Fruit fly (Drosophila melanogaster) whole organism, prepupa: ENCODE measurements around the gene CG7304.

Experiments used
- Blimp-1 ChIP-seq: fragments of 200-800 bp; sonication (Bioruptor generic); optimal IDR thresholded peaks from 3 replicates; lab custom pipeline; 2017; ENCODE audit warnings: missing biosample characterization, missing genetic modification characterization, mild to moderate bottlenecking, moderate library complexity, missing genetic modification reagents
- CG10631 ChIP-seq: fragments of 200-800 bp; sonication (Bioruptor generic); optimal IDR thresholded peaks from 2 replicates; lab custom pipeline; 2016; ENCODE audit warnings: missing biosample characterization, missing genetic modification characterization
- CG10669 ChIP-seq: fragments of 200-800 bp; sonication (Bioruptor generic); optimal IDR thresholded peaks from 3 replicates; lab custom pipeline; 2018; ENCODE audit warnings: missing biosample characterization, mild to moderate bottlenecking, missing genetic modification characterization, moderate library complexity
- CG11762 ChIP-seq: fragments of 200-800 bp; sonication (Bioruptor generic); optimal IDR thresholded peaks from 3 replicates; lab custom pipeline; 2016; ENCODE audit warnings: missing biosample characterization, missing genetic modification characterization; ENCODE audit not compliant: insufficient read depth
- CG11902 ChIP-seq: fragments of 200-800 bp; sonication (Bioruptor generic); optimal IDR thresholded peaks from 3 replicates; lab custom pipeline; 2016; ENCODE audit warnings: missing biosample characterization, missing genetic modification characterization
- CG15336 ChIP-seq: fragments of 200-800 bp; sonication (Bioruptor generic); IDR thresholded peaks from 2 replicates; pipeline ENCODE4 v1.3.6; 2022; ENCODE audit warnings: missing biosample characterization, missing genetic modification characterization
- CG1621 ChIP-seq: fragments of 200-800 bp; sonication (Bioruptor generic); optimal IDR thresholded peaks from 3 replicates; lab custom pipeline; 2018; ENCODE audit warnings: missing biosample characterization, mild to moderate bottlenecking, missing genetic modification characterization
- CG16779 ChIP-seq: fragments of 200-800 bp; sonication (Bioruptor generic); optimal IDR thresholded peaks from 3 replicates; lab custom pipeline; 2017; ENCODE audit warnings: missing biosample characterization, mild to moderate bottlenecking, missing genetic modification characterization
- CG31627 ChIP-seq: fragments of 200-800 bp; sonication (Bioruptor generic); optimal IDR thresholded peaks from 3 replicates; lab custom pipeline; 2016; ENCODE audit warnings: missing biosample characterization, missing genetic modification characterization
- CG34406 ChIP-seq: fragments of 200-800 bp; sonication (Bioruptor generic); optimal IDR thresholded peaks from 3 replicates; lab custom pipeline; 2016; ENCODE audit warnings: missing biosample characterization, missing genetic modification characterization
- CG3919 ChIP-seq: fragments of 200-800 bp; sonication (Bioruptor generic); optimal IDR thresholded peaks from 3 replicates; lab custom pipeline; 2016; ENCODE audit warnings: missing biosample characterization, missing genetic modification characterization
- CG4318 ChIP-seq: fragments of 200-800 bp; sonication (Bioruptor generic); optimal IDR thresholded peaks from 3 replicates; lab custom pipeline; 2017; ENCODE audit warnings: missing biosample characterization, mild to moderate bottlenecking, missing genetic modification characterization
- CG6163 ChIP-seq: fragments of 200-800 bp; sonication (Bioruptor generic); IDR thresholded peaks from 3 replicates; pipeline ENCODE4 v1.3.6; 2022; ENCODE audit warnings: missing biosample characterization, missing genetic modification characterization
- CG8119 ChIP-seq: fragments of 200-800 bp; sonication (Bioruptor generic); IDR thresholded peaks from 3 replicates; pipeline ENCODE4 v1.3.6; 2022; ENCODE audit warnings: missing biosample characterization, missing genetic modification characterization
- Eip78C ChIP-seq: fragments of 200-800 bp; sonication (Bioruptor generic); peaks from one replicate; lab custom pipeline; 2016; ENCODE audit warnings: missing biosample characterization, missing genetic modification characterization
- Eip93F ChIP-seq: fragments of 200-800 bp; sonication (Bioruptor generic); optimal IDR thresholded peaks from 2 replicates; lab custom pipeline; 2016; ENCODE audit warnings: missing biosample characterization, mild to moderate bottlenecking, missing genetic modification characterization
- Ets21C ChIP-seq: fragments of 200-800 bp; sonication (Bioruptor generic); optimal IDR thresholded peaks from 3 replicates; lab custom pipeline; 2016; ENCODE audit warnings: missing biosample characterization, missing genetic modification characterization
- Hr38 ChIP-seq: sonication (Bioruptor generic); optimal IDR thresholded peaks from 2 replicates; lab custom pipeline; 2016; ENCODE audit warnings: missing biosample characterization, missing genetic modification characterization
- Hr39 ChIP-seq: fragments of 200-800 bp; sonication (Bioruptor generic); optimal IDR thresholded peaks from 2 replicates; lab custom pipeline; 2016; ENCODE audit warnings: missing biosample characterization, missing genetic modification characterization
- Lpt ChIP-seq: fragments of 200-800 bp; sonication (Bioruptor generic); optimal IDR thresholded peaks from 3 replicates; lab custom pipeline; 2016; ENCODE audit warnings: missing biosample characterization, missing genetic modification characterization
- Met ChIP-seq: fragments of 200-800 bp; sonication (Bioruptor generic); optimal IDR thresholded peaks from 3 replicates; lab custom pipeline; 2016; ENCODE audit warnings: missing biosample characterization, missing genetic modification characterization
- Sox102F ChIP-seq: fragments of 200-800 bp; sonication (Bioruptor generic); optimal IDR thresholded peaks from 2 replicates; lab custom pipeline; 2016; ENCODE audit warnings: missing biosample characterization, mild to moderate bottlenecking, missing genetic modification characterization
- Sox14 ChIP-seq: fragments of 200-800 bp; sonication (Bioruptor generic); optimal IDR thresholded peaks from 3 replicates; lab custom pipeline; 2016; ENCODE audit warnings: missing biosample characterization, missing genetic modification characterization
- Sox15 ChIP-seq: fragments of 200-800 bp; sonication (Bioruptor generic); optimal IDR thresholded peaks from 3 replicates; lab custom pipeline; 2016; ENCODE audit warnings: missing biosample characterization, missing genetic modification characterization
- achi ChIP-seq: fragments of 200-800 bp; sonication (Bioruptor generic); optimal IDR thresholded peaks from 3 replicates; lab custom pipeline; 2016; ENCODE audit warnings: missing biosample characterization, missing genetic modification characterization
- acj6 ChIP-seq: fragments of 200-800 bp; sonication (Bioruptor generic); optimal IDR thresholded peaks from 3 replicates; lab custom pipeline; 2016; ENCODE audit warnings: missing biosample characterization, missing genetic modification characterization
- cyc ChIP-seq: fragments of 200-800 bp; sonication (Bioruptor generic); optimal IDR thresholded peaks from 3 replicates; lab custom pipeline; 2016; ENCODE audit warnings: missing biosample characterization, missing genetic modification characterization
- dsx ChIP-seq: fragments of 200-800 bp; optimal IDR thresholded peaks from 3 replicates; lab custom pipeline; 2019; ENCODE audit warnings: missing biosample characterization, mild to moderate bottlenecking, missing genetic modification characterization, moderate library complexity; ENCODE audit not compliant: poor library complexity, severe bottlenecking
- eg ChIP-seq: fragments of 200-800 bp; sonication (Bioruptor generic); IDR thresholded peaks from 3 replicates; pipeline ENCODE4 v1.3.6; 2022; ENCODE audit warnings: missing biosample characterization, missing genetic modification characterization
- fd59A ChIP-seq: fragments of 200-800 bp; sonication (Bioruptor generic); optimal IDR thresholded peaks from 2 replicates; lab custom pipeline; 2017; ENCODE audit warnings: missing biosample characterization, mild to moderate bottlenecking, missing genetic modification characterization, missing genetic modification reagents
- fd85E ChIP-seq: fragments of 200-800 bp; sonication (Bioruptor generic); optimal IDR thresholded peaks from 3 replicates; lab custom pipeline; 2016; ENCODE audit warnings: missing biosample characterization, missing genetic modification characterization
- fkh ChIP-seq: fragments of 200-800 bp; sonication (Bioruptor generic); optimal IDR thresholded peaks from 3 replicates; lab custom pipeline; 2017; ENCODE audit warnings: missing biosample characterization, mild to moderate bottlenecking, missing genetic modification characterization, moderate library complexity
- lz ChIP-seq: fragments of 200-800 bp; sonication (Bioruptor generic); optimal IDR thresholded peaks from 3 replicates; lab custom pipeline; 2016; ENCODE audit warnings: missing biosample characterization, missing genetic modification characterization
- pdm3 ChIP-seq: fragments of 200-800 bp; sonication (Bioruptor generic); optimal IDR thresholded peaks from 3 replicates; lab custom pipeline; 2016; ENCODE audit warnings: missing biosample characterization, missing genetic modification characterization
- salr ChIP-seq, 2 experiments: fragments of 200-800 bp; sonication (Bioruptor generic); optimal IDR thresholded peaks; 3 replicates each; lab custom pipeline; 2016 to 2018; ENCODE audit warnings: missing biosample characterization in 2 of 2, missing genetic modification characterization in 2 of 2, mild to moderate bottlenecking in 1 of 2
- ss ChIP-seq, 2 experiments: fragments of 200-800 bp; sonication (Bioruptor generic); optimal IDR thresholded peaks; 2 replicates in 1 of 2; 3 replicates in 1 of 2; lab custom pipeline; 2017 to 2018; ENCODE audit warnings: mild to moderate bottlenecking in 2 of 2, missing biosample characterization in 2 of 2, missing genetic modification characterization in 2 of 2, moderate library complexity in 1 of 2
- svp ChIP-seq: fragments of 200-800 bp; sonication (Bioruptor generic); peaks from one replicate; lab custom pipeline; 2016; ENCODE audit warnings: missing biosample characterization, missing genetic modification characterization
- topi ChIP-seq: fragments of 200-800 bp; sonication (Bioruptor generic); optimal IDR thresholded peaks from 3 replicates; lab custom pipeline; 2016; ENCODE audit warnings: missing biosample characterization, missing genetic modification characterization
- vri ChIP-seq: fragments of 200-800 bp; sonication (Bioruptor generic); optimal IDR thresholded peaks from 3 replicates; lab custom pipeline; 2016; ENCODE audit warnings: missing biosample characterization, mild to moderate bottlenecking, missing genetic modification characterization

Gene CG7304

DNA sequence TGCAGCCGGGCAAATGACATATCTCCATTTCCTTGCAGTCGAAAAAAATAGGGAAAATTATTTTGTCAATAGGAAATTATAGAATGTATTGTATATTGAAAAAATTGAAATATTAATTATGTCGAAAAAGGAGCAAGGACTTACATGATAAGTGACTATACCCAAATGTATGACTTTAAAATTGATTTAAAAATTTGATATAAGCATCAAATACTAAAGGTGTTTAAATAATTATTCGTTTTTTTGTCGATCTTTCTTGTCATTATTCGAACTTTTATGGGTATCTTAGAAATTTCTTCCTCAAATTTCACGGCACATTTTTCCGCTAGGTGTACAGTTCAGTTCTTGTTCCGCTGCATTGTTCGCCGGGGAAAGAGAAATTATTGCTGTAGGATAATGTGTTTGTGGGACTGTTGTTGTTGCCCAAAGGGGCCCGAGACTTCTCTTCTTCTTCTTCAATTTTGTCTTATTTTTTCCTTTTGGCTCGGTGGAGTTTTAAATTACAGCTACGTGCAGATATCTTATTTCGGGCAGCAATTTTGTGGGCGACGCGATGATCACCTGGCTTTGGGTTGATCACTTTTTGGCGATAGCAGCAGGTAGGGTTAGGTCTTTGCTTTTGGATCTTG lies 20.9 kb downstream of the CG7304 start (continued):
- TF ChIP-seq Hr39 (GFP tag; lab: Kevin White, UChicago) (peak; percentile 76), Sox102F (peak; percentile 69), CG4318 (GFP tag; lab: Kevin White, UChicago) (peak; percentile 5), CG16779 (tag; lab: Kevin White, UChicago) (no peak), CG11762 (GFP tag; lab: Kevin White, UChicago) (peak; percentile 46), fd59A (GFP tag; lab: Kevin White, UChicago) (peak; percentile 76), ss (GFP tag; optimal IDR thresholded peaks at IDR 0.05; lab: Kevin White, UChicago) (peak; percentile 35 to 55), Eip78C (GFP tag; lab: Kevin White, UChicago) (peak; percentile 97), achi (GFP tag; lab: Kevin White, UChicago) (peak; percentile 84), Blimp-1 (GFP tag; lab: Kevin White, UChicago) (peak; percentile 61), Hr38 (no peak), Ets21C (GFP tag; lab: Kevin White, UChicago) (peak; percentile 62), dsx (peak; percentile 59)

DNA sequence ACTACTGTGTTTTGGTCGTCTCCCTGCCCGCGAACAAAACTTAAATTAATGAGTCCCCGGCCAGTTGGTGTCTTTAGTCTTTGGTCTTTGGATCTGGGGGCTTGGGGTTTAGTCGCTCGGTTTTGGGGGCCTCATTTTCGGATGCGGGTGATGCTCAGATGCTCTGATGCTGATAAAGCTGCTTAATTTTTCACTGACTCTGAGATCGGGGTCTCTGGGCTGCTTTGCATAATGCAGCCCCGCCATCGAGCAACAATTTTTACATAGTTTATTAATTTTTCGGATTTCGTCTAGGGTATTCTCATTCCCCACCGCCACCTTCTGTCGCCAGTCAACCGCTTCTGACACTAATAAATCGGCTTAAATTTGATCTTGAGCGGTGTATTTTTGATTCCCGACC lies 22.7 kb downstream of the CG7304 start:
- TF ChIP-seq Hr39 (GFP tag; lab: Kevin White, UChicago), result no peak
- TF ChIP-seq achi (GFP tag; lab: Kevin White, UChicago), result no peak
- no peak for TF ChIP-seq svp
- TF ChIP-seq CG3919 (GFP tag; lab: Kevin White, UChicago), result no peak
- no peak for TF ChIP-seq fd85E (GFP tag; lab: Kevin White, UChicago)
- no peak for TF ChIP-seq CG6163
- no peak for TF ChIP-seq Sox102F
- no peak for TF ChIP-seq dsx
- TF ChIP-seq pdm3 (GFP tag; lab: Kevin White, UChicago), result no peak
- TF ChIP-seq Sox15 (GFP tag; lab: Kevin White, UChicago), result no peak
- no peak for TF ChIP-seq Eip78C (GFP tag; lab: Kevin White, UChicago)
- TF ChIP-seq cyc (GFP tag; lab: Kevin White, UChicago), result no peak

DNA sequence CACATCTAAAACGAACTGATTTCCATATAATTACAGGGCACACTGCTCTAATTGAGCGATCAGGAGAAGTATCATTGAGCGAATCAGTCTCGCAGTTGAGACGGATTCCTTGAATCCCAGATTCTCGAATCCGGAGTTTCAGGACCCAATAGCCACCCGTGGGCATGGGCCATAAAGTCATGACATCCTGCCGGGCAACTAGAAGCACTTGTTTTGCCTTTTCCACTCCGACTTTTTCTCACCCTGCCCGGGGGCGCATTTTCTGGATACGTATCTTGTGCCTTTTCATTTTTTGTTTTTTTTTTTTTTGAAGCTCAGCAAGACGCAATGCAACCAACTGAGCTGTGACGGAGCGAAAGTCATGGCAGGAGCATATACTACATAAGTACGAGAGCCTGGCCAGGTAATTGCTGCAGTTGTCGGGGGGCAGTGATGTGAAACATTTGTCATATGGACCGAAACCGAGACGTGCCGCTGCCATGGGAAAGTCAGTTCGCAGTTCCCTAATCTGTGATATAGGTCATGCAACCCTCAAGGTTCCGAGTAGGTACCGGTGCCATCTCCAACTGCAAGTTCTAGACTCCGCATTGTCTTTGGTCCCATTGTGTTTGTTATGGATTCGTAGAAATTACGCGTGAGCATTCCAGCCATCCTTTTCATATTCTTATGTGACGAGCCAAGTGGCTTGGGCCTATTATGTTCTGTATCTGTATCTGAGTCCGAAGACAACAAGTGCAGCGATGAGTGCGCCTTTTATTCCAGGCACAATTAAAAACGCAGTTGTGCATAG lies 24.0 kb downstream of the CG7304 start:
- no peak for TF ChIP-seq dsx
- no peak for TF ChIP-seq Hr39 (GFP tag; lab: Kevin White, UChicago)
- no peak for TF ChIP-seq CG8119 (GFP tag; lab: Robert Waterston, UW)
- no peak for TF ChIP-seq CG34406 (GFP tag; lab: Kevin White, UChicago)
- no peak for TF ChIP-seq CG11762 (GFP tag; lab: Kevin White, UChicago)
- no peak for TF ChIP-seq salr (GFP tag; optimal IDR thresholded peaks at IDR 0.05; lab: Kevin White, UChicago)

dm6 chr3L:15704250-15704985 lies 24.9 kb downstream of the CG7304 start:
- no peak for TF ChIP-seq Blimp-1 (GFP tag; lab: Kevin White, UChicago)
- TF ChIP-seq vri, result peak; percentile 20
- peak in 1 of 2 experiments; percentile 64 for TF ChIP-seq salr (GFP tag; optimal IDR thresholded peaks at IDR 0.05; lab: Kevin White, UChicago)
- no peak for TF ChIP-seq Eip93F (GFP tag; lab: Kevin White, UChicago)
- TF ChIP-seq eg (GFP tag; lab: Robert Waterston, UW), result no peak
- TF ChIP-seq fd59A (GFP tag; lab: Kevin White, UChicago), result peak; percentile 47
- peak; percentile 27 for TF ChIP-seq CG10669 (GFP tag; lab: Kevin White, UChicago)
- peak; percentile 62 for TF ChIP-seq pdm3 (GFP tag; lab: Kevin White, UChicago)
- TF ChIP-seq fd85E (GFP tag; lab: Kevin White, UChicago), result no peak
- no peak; the same call in none of the 2 replicates for TF ChIP-seq CG15336 (GFP tag; lab: Robert Waterston, UW)
- no peak for TF ChIP-seq CG16779 (tag; lab: Kevin White, UChicago)
- peak; percentile 9 for TF ChIP-seq topi (GFP tag; lab: Kevin White, UChicago)
- peak; percentile 63 for TF ChIP-seq CG10631
- TF ChIP-seq fkh (GFP tag; lab: Kevin White, UChicago), result peak; percentile 66
- no peak for TF ChIP-seq lz (GFP tag; lab: Kevin White, UChicago)
- no peak for TF ChIP-seq CG11902 (GFP tag; lab: Kevin White, UChicago)
- TF ChIP-seq CG31627, result no peak
- TF ChIP-seq CG1621, result no peak
- no peak for TF ChIP-seq CG11762 (GFP tag; lab: Kevin White, UChicago)
- TF ChIP-seq dsx, result peak; percentile 34
- TF ChIP-seq acj6 (GFP tag; lab: Kevin White, UChicago), result peak; percentile 61
- TF ChIP-seq CG3919 (GFP tag; lab: Kevin White, UChicago), result peak; percentile 39
- TF ChIP-seq Lpt (GFP tag; lab: Kevin White, UChicago), result peak; percentile 59
- TF ChIP-seq Hr38, result no peak
- TF ChIP-seq Hr39 (GFP tag; lab: Kevin White, UChicago), result no peak
- TF ChIP-seq Met (GFP tag; lab: Kevin White, UChicago), result no peak
- TF ChIP-seq Sox14, result peak; percentile 40
